Worm (Caenorhabditis elegans) whole organism, L3 larva: ENCODE data around the gene H20J04.4.

ENCODE experiments used
- ZK546.5 ChIP-seq: sonication (generic microtip); optimal IDR thresholded peaks from 2 replicates; lab custom pipeline; 2017; ENCODE audit warnings: missing biosample characterization, missing genetic modification characterization
- ama-1 ChIP-seq: fragments of 150-350 bp; optimal IDR thresholded peaks from 2 replicates; lab custom pipeline; 2018
- egl-27 ChIP-seq: sonication (generic microtip); optimal IDR thresholded peaks from 4 replicates; lab custom pipeline; 2017; ENCODE audit warnings: missing biosample characterization, missing genetic modification reagents, missing genetic modification characterization
- elt-1 ChIP-seq: fragments of 150-350 bp; optimal IDR thresholded peaks from 2 replicates; lab custom pipeline; 2014; ENCODE audit warnings: missing biosample characterization, missing genetic modification characterization
- elt-3 ChIP-seq, 3 experiments: fragments of 150-350 bp in 1 of 3; sonication (generic microtip) in 2 of 3; optimal IDR thresholded peaks; 2 replicates in 2 of 3; 4 replicates in 1 of 3; lab custom pipeline; 2014 to 2017; ENCODE audit warnings: missing biosample characterization in 3 of 3, missing genetic modification characterization in 3 of 3
- fkh-10 ChIP-seq: sonication (generic microtip); optimal IDR thresholded peaks from 2 replicates; lab custom pipeline; 2017; ENCODE audit warnings: missing biosample characterization, missing genetic modification reagents, missing genetic modification characterization
- nhr-11 ChIP-seq: fragments of 150-350 bp; optimal IDR thresholded peaks from 2 replicates; lab custom pipeline; 2014; ENCODE audit warnings: missing biosample characterization, missing genetic modification characterization
- nhr-12 ChIP-seq: fragments of 150-350 bp; optimal IDR thresholded peaks from 2 replicates; lab custom pipeline; 2014; ENCODE audit warnings: missing biosample characterization, missing genetic modification characterization
- nhr-28 ChIP-seq: fragments of 150-350 bp; optimal IDR thresholded peaks from 2 replicates; lab custom pipeline; 2014; ENCODE audit warnings: missing biosample characterization, missing genetic modification characterization
- ztf-11 ChIP-seq: fragments of 150-350 bp; optimal IDR thresholded peaks from 2 replicates; lab custom pipeline; 2014; ENCODE audit warnings: missing biosample characterization, missing genetic modification characterization

ce11 chrII:4322871-4323270 lies 5.9 kb upstream of the H20J04.4 start, which contains the start of gene H20J04.6:
- no peak for TF ChIP-seq ama-1
- no peak for TF ChIP-seq elt-3 (tag; optimal IDR thresholded peaks at IDR 0.05; lab: Kevin White, UChicago)
- no peak for TF ChIP-seq nhr-12
- TF ChIP-seq egl-27 (tag; lab: Kevin White, UChicago), result no peak
- TF ChIP-seq ztf-11 (tag; lab: Kevin White, UChicago), result no peak
- no peak for TF ChIP-seq fkh-10 (GFP tag; lab: Kevin White, UChicago)
- TF ChIP-seq nhr-28, result no peak
- TF ChIP-seq ZK546.5 (tag; lab: Kevin White, UChicago), result no peak
- TF ChIP-seq nhr-11 (tag; lab: Kevin White, UChicago), result no peak
- TF ChIP-seq elt-1 (tag; lab: Kevin White, UChicago), result no peak
